Worm (Caenorhabditis elegans): ENCODE measurements around the gene srpa-68.

Gene srpa-68

DNA sequence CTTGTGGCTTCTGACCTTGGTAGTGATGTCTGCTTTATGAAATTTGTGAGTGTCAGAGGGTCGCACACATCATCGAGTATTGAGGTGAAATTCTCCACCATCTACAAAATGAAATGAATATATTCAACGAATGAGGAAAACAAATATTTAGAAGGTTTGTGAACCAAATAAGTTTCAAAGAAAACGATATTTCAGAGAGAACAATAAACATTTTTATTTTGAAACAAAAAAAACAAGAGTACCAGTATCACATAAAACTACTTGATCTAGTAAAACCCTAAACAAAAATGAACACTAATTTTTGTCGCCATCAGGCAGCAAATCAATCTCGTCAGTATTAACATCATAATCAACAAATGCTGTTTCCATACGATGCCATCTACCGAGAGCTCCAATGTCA is 25.6 kb upstream of the srpa-68 start, which contains the start of gene R04F11.3:
TSS of gene R04F11.3 (minus strand) at position 101 of the 400 bp plus-strand sequence.
- TF ChIP-seq nhr-6 (tag; optimal IDR thresholded peaks at IDR 0.05) (no peak), nhr-10 (tag; optimal IDR thresholded peaks at IDR 0.05) (no peak), blmp-1 (tag; optimal IDR thresholded peaks at IDR 0.05; ENCODE audit: insufficient read depth) (no peak), nhr-237 (tag; optimal IDR thresholded peaks at IDR 0.05) (no peak), ztf-11 (tag; optimal IDR thresholded peaks at IDR 0.05) (no peak), nhr-12 (tag; optimal IDR thresholded peaks at IDR 0.05) (no peak), R02D3.7 (tag; optimal IDR thresholded peaks at IDR 0.05) (no peak), fos-1 (tag; optimal IDR thresholded peaks at IDR 0.05) (no peak), alr-1 (tag; optimal IDR thresholded peaks at IDR 0.05) (no peak), snpc-4 (tag; optimal IDR thresholded peaks at IDR 0.05) (no peak), nhr-77 (tag; optimal IDR thresholded peaks at IDR 0.05) (no peak), unc-39 (tag; optimal IDR thresholded peaks at IDR 0.05) (no peak), lin-13 (GFP tag; optimal IDR thresholded peaks at IDR 0.05) (no peak), mdl-1 (tag; optimal IDR thresholded peaks at IDR 0.05) (no peak), zag-1 (tag; optimal IDR thresholded peaks at IDR 0.05) (no peak), sma-3 (GFP tag; optimal IDR thresholded peaks at IDR 0.05) (no peak), gmeb-1 (tag; optimal IDR thresholded peaks at IDR 0.05) (no peak), nhr-21 (tag; optimal IDR thresholded peaks at IDR 0.05) (no peak)

DNA sequence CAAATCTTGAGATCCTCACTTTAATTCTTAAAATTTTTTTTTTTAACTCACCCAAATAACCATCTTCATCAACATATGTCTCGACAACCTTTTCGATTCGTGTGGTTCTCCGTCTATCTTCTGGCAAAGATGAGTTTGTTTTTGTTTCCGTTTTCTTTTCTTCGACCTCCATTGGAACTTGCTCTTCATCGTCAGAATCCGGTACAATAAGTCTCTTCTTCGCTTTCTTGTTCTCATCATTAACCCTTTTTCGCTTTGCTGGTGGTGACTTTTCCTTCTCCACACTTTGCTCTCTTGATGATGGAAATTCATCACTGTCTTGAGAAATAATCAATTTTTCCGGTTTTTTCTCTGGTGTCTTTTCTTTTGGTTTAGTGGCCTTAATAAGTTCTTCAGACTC is 24.6 kb upstream of the srpa-68 start:
- TF ChIP-seq lin-11 (tag; optimal IDR thresholded peaks at IDR 0.05), result no peak
- TF ChIP-seq mdl-1 (tag; optimal IDR thresholded peaks at IDR 0.05), result no peak
- no peak for TF ChIP-seq aly-2 (tag; optimal IDR thresholded peaks at IDR 0.05)
- TF ChIP-seq Y55F3AM.14 (GFP tag; optimal IDR thresholded peaks at IDR 0.05), result no peak
- TF ChIP-seq sma-9 (GFP tag; optimal IDR thresholded peaks at IDR 0.05), result no peak
- no peak for TF ChIP-seq sma-9 (tag; optimal IDR thresholded peaks at IDR 0.05)
- no peak for TF ChIP-seq skn-1 (tag; optimal IDR thresholded peaks at IDR 0.05)

DNA sequence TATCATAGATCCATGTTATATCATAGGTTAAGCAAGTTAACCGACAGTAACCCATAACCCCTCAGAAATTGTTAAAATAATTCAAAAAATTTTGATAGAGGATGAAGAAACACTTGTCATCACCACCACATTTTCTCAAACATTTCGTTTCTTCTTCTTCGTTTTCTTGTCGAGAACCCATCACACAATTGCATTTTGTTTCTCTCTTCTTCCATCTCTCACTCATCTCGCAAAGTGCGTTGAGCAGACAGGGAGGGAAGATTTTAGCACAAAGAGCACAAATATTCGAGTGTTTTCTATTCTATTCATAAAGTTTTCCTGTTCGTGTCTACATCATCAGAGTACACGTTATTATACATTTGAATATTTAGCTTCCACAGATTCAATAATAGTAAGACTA is 23.0 kb upstream of the srpa-68 start:
- no peak for TF ChIP-seq skn-1 (tag; optimal IDR thresholded peaks at IDR 0.05)
- no peak for TF ChIP-seq dmd-4 (tag; optimal IDR thresholded peaks at IDR 0.05)
- no peak for TF ChIP-seq nhr-11 (tag; optimal IDR thresholded peaks at IDR 0.05)
- TF ChIP-seq unc-39 (tag; optimal IDR thresholded peaks at IDR 0.05), result no peak
- TF ChIP-seq nhr-23 (tag; optimal IDR thresholded peaks at IDR 0.05), result no peak
- TF ChIP-seq nhr-77 (tag; optimal IDR thresholded peaks at IDR 0.05), result no peak
- TF ChIP-seq ceh-16 (tag; optimal IDR thresholded peaks at IDR 0.05), result no peak
- no peak for TF ChIP-seq blmp-1 (tag; optimal IDR thresholded peaks at IDR 0.05; ENCODE audit: insufficient read depth)
- TF ChIP-seq nhr-237 (tag; optimal IDR thresholded peaks at IDR 0.05), result no peak
- peak; percentile 41 for TF ChIP-seq C34F6.9 (tag; optimal IDR thresholded peaks at IDR 0.05)
- TF ChIP-seq alr-1 (tag; optimal IDR thresholded peaks at IDR 0.05), result no peak
- TF ChIP-seq nhr-129 (tag; optimal IDR thresholded peaks at IDR 0.05), result peak; percentile 18
- TF ChIP-seq aly-2 (tag; optimal IDR thresholded peaks at IDR 0.05), result no peak
- TF ChIP-seq egl-27 (tag; optimal IDR thresholded peaks at IDR 0.05), result no peak
- TF ChIP-seq mbf-1 (tag; optimal IDR thresholded peaks at IDR 0.05), result no peak
- TF ChIP-seq peb-1 (tag; optimal IDR thresholded peaks at IDR 0.05), result no peak
- TF ChIP-seq ztf-11 (tag; optimal IDR thresholded peaks at IDR 0.05), result no peak
- TF ChIP-seq ZK546.5 (tag; optimal IDR thresholded peaks at IDR 0.05), result no peak
- peak; percentile 54 for TF ChIP-seq unc-55 (GFP tag; optimal IDR thresholded peaks at IDR 0.05)
- peak; percentile 33 for TF ChIP-seq zag-1 (tag; optimal IDR thresholded peaks at IDR 0.05)
- TF ChIP-seq lsy-2 (tag; optimal IDR thresholded peaks at IDR 0.05), result peak in 1 of 2 experiments; percentile 38
- no peak for TF ChIP-seq lin-39 (tag; optimal IDR thresholded peaks at IDR 0.05)
- TF ChIP-seq F13H6.1 (tag; optimal IDR thresholded peaks at IDR 0.05), result no peak
- TF ChIP-seq elt-1 (tag; optimal IDR thresholded peaks at IDR 0.05), result no peak
- no peak for TF ChIP-seq mdl-1 (tag; optimal IDR thresholded peaks at IDR 0.05)

DNA sequence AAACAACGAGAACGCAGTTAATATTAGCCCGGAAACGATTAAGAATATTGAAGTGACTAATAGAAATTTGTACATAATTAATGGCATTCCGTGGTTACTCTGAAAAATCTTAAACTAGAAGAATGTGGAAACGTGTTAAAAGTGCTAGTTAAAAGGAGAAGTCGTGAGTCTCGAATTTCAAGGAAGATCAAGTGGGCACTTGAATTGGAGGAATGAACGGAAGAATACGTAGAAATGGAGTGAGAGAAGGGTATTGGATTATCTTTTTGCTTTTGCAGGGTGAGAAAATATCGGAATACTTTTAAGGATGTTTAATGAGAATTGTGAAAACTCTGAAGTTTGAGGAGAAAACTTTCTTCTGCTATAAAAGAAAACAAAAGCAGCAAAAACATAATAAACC is 18.8 kb upstream of the srpa-68 start, which contains the start of gene hpo-30:
TSS of gene hpo-30 (minus strand) at position 101 of the 400 bp plus-strand sequence.
- TF ChIP-seq Y55F3AM.14 (GFP tag; optimal IDR thresholded peaks at IDR 0.05), result no peak
- TF ChIP-seq aly-2 (tag; optimal IDR thresholded peaks at IDR 0.05), result no peak
- no peak for TF ChIP-seq unc-39 (tag; optimal IDR thresholded peaks at IDR 0.05)
- no peak for TF ChIP-seq nhr-11 (tag; optimal IDR thresholded peaks at IDR 0.05)
- TF ChIP-seq mab-5 (tag; optimal IDR thresholded peaks at IDR 0.05), result no peak
- TF ChIP-seq lin-11 (tag; optimal IDR thresholded peaks at IDR 0.05), result no peak
- no peak for TF ChIP-seq sem-4 (tag; optimal IDR thresholded peaks at IDR 0.05)
- no peak for TF ChIP-seq sma-9 (GFP tag; optimal IDR thresholded peaks at IDR 0.05)
- no peak for TF ChIP-seq sma-9 (tag; optimal IDR thresholded peaks at IDR 0.05)
- TF ChIP-seq elt-1 (tag; optimal IDR thresholded peaks at IDR 0.05), result no peak
- TF ChIP-seq nhr-129 (tag; optimal IDR thresholded peaks at IDR 0.05), result no peak
- no peak for TF ChIP-seq nhr-77 (tag; optimal IDR thresholded peaks at IDR 0.05)
- no peak for TF ChIP-seq ZK546.5 (tag; optimal IDR thresholded peaks at IDR 0.05)

Measured in whole organism, L2 larva.